Fruit fly (Drosophila melanogaster) whole organism, pupa: Measurements from ENCODE around the gene Ada1-2.

Experiments
- CG12605 ChIP-seq: fragments of 200-800 bp; sonication (Bioruptor generic); IDR thresholded peaks from 2 replicates; pipeline ENCODE4 v1.3.6; 2022; ENCODE audit warnings: missing biosample characterization, missing genetic modification characterization
- CG15710 ChIP-seq: fragments of 200-800 bp; sonication (Bioruptor generic); optimal IDR thresholded peaks from 2 replicates; lab custom pipeline; 2018; ENCODE audit warnings: missing biosample characterization, mild to moderate bottlenecking, missing genetic modification characterization, moderate library complexity
- CG8159 ChIP-seq: fragments of 200-800 bp; sonication (Bioruptor generic); optimal IDR thresholded peaks from 3 replicates; lab custom pipeline; 2018; ENCODE audit warnings: missing biosample characterization, mild to moderate bottlenecking, missing genetic modification characterization, moderate library complexity
- CG8301 ChIP-seq: fragments of 200-800 bp; sonication (Bioruptor generic); optimal IDR thresholded peaks from 2 replicates; lab custom pipeline; 2018; ENCODE audit warnings: missing biosample characterization, mild to moderate bottlenecking, missing genetic modification characterization
- CG9948 ChIP-seq: fragments of 200-800 bp; sonication (Bioruptor generic); optimal IDR thresholded peaks from 2 replicates; lab custom pipeline; 2018; ENCODE audit warnings: missing biosample characterization, mild to moderate bottlenecking, missing genetic modification characterization, moderate library complexity
- D1 ChIP-seq: fragments of 200-800 bp; sonication (Bioruptor generic); optimal IDR thresholded peaks from 2 replicates; lab custom pipeline; 2018; ENCODE audit warnings: missing biosample characterization, mild to moderate bottlenecking, missing genetic modification characterization, moderate library complexity
- EcR ChIP-seq: fragments of 200-800 bp; sonication (Bioruptor generic); optimal IDR thresholded peaks from 3 replicates; lab custom pipeline; 2019; ENCODE audit warnings: missing biosample characterization, missing genetic modification characterization, mild to moderate bottlenecking, moderate library complexity, missing genetic modification reagents
- Ets98B ChIP-seq: fragments of 200-800 bp; sonication (Bioruptor generic); IDR thresholded peaks from 2 replicates; pipeline ENCODE4 v1.3.6; 2022; ENCODE audit warnings: missing biosample characterization, missing genetic modification characterization
- Pif1B ChIP-seq: fragments of 200-800 bp; sonication (Bioruptor generic); optimal IDR thresholded peaks from 3 replicates; lab custom pipeline; 2016; ENCODE audit warnings: missing biosample characterization, missing genetic modification characterization
- Snoo ChIP-seq: fragments of 200-800 bp; sonication (Bioruptor generic); optimal IDR thresholded peaks from 3 replicates; lab custom pipeline; 2017; ENCODE audit warnings: missing biosample characterization, mild to moderate bottlenecking, missing genetic modification characterization, inconsistent platforms
- fd96Ca ChIP-seq: fragments of 200-800 bp; sonication (Bioruptor generic); IDR thresholded peaks from 3 replicates; pipeline ENCODE4 v1.3.6; 2022; ENCODE audit warnings: missing biosample characterization, missing genetic modification characterization
- gl ChIP-seq: fragments of 200-800 bp; sonication (Bioruptor generic); optimal IDR thresholded peaks from 2 replicates; lab custom pipeline; 2018; ENCODE audit warnings: missing biosample characterization, mild to moderate bottlenecking, missing genetic modification characterization
- rn ChIP-seq: fragments of 200-800 bp; sonication (Bioruptor generic); IDR thresholded peaks from 2 replicates; pipeline ENCODE4 v1.3.6; 2022; ENCODE audit warnings: missing biosample characterization, missing genetic modification characterization

DNA sequence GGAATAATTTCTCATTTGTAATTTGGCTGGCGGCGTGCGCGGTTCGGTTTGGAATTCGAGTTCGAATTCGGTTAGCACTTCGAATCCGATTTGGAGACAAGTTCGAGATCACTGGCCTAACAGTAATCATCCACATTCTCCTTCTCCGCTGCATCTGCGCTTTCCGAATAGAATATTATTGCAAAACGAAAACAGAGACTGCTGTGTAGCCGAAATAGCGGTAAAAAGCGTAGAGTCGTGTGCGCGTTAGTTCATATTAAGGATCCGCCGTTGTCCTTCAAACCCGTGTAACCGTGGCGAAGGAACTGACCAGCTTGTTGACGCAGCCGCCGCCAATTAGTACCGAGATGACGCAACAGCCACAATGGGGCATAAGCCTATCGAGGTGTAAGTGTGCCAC is 34.7 kb downstream of the Ada1-2 start, which contains the start of gene dmGlut:
- TF ChIP-seq D1 (tag; lab: Kevin White, UChicago) = no peak
- no peak for TF ChIP-seq CG8301 (tag; lab: Kevin White, UChicago)
- TF ChIP-seq CG9948 (tag; lab: Kevin White, UChicago) = no peak
- TF ChIP-seq EcR (GFP tag; lab: Kevin White, UChicago) = no peak
- TF ChIP-seq Ets98B (GFP tag; lab: Robert Waterston, UW) = no peak
- no peak for TF ChIP-seq CG8159 (tag; lab: Kevin White, UChicago)
- no peak for TF ChIP-seq CG15710 (tag; lab: Kevin White, UChicago)
- no peak for TF ChIP-seq gl (tag; lab: Kevin White, UChicago)
- TF ChIP-seq CG12605 (GFP tag; lab: Robert Waterston, UW) = no peak
- TF ChIP-seq rn (GFP tag; lab: Robert Waterston, UW) = no peak
- TF ChIP-seq fd96Ca (GFP tag; lab: Robert Waterston, UW) = no peak
- no peak for TF ChIP-seq Pif1B (GFP tag; lab: Kevin White, UChicago)
- no peak for TF ChIP-seq Snoo (tag; lab: Kevin White, UChicago)
